Worm (Caenorhabditis elegans) whole organism, L4 larva: Measurements from ENCODE around the gene eak-7.

Experiments used
- D1046.2 ChIP-seq: fragments of 200-800 bp; sonication (Bioruptor generic); IDR thresholded peaks from 2 replicates; pipeline ENCODE4 v1.3.6; 2022; ENCODE audit warnings: missing genetic modification characterization, missing compliant biosample characterization
- F26F4.8 ChIP-seq: fragments of 200-800 bp; sonication (Bioruptor generic); conservative IDR thresholded peaks from 2 replicates; pipeline ENCODE4 v1.3.6; 2022; ENCODE audit warnings: missing genetic modification characterization, missing compliant biosample characterization
- F44E2.7 ChIP-seq: fragments of 200-800 bp; sonication (Bioruptor generic); IDR thresholded peaks from 2 replicates; pipeline ENCODE4 v2.1.2; 2022; ENCODE audit warnings: missing genetic modification characterization, missing compliant biosample characterization
- R02D3.7 ChIP-seq: fragments of 150-350 bp; sonication (generic microtip); optimal IDR thresholded peaks from 3 replicates; lab custom pipeline; 2014; ENCODE audit warnings: missing biosample characterization, missing genetic modification characterization
- T20F7.1 ChIP-seq: fragments of 200-800 bp; sonication (Bioruptor generic); optimal IDR thresholded peaks from 2 replicates; lab custom pipeline; 2018; ENCODE audit warnings: mild to moderate bottlenecking, missing genetic modification characterization, missing compliant biosample characterization
- T26A8.4 ChIP-seq: fragments of 200-800 bp; sonication (Bioruptor generic); IDR thresholded peaks from 2 replicates; pipeline ENCODE4 v1.3.6; 2022; ENCODE audit warnings: missing genetic modification characterization, missing compliant biosample characterization
- Y48G9A.11 ChIP-seq: fragments of 200-800 bp; sonication (Bioruptor generic); IDR thresholded peaks from 2 replicates; pipeline ENCODE4 v1.3.6; 2022; ENCODE audit warnings: missing genetic modification reagents, missing genetic modification characterization, missing compliant biosample characterization
- Y75B8A.6 ChIP-seq: fragments of 200-800 bp; sonication (Bioruptor generic); IDR thresholded peaks from 2 replicates; pipeline ENCODE4 v1.3.6; 2022; ENCODE audit warnings: missing genetic modification reagents, missing genetic modification characterization, missing compliant biosample characterization
- ZK337.2 ChIP-seq: fragments of 200-800 bp; sonication (Bioruptor generic); IDR thresholded peaks from 2 replicates; pipeline ENCODE4 v1.3.6; 2022; ENCODE audit warnings: missing genetic modification reagents, missing genetic modification characterization, missing compliant biosample characterization
- ZK546.5 ChIP-seq, 2 experiments: sonication (generic microtip); optimal IDR thresholded peaks; 2 replicates each; lab custom pipeline; 2017; ENCODE audit warnings: missing biosample characterization in 2 of 2, missing genetic modification characterization in 2 of 2
- aha-1 ChIP-seq: fragments of 150-350 bp; peaks from one replicate; lab custom pipeline; 2014; ENCODE audit warnings: missing biosample characterization, missing genetic modification characterization
- aly-2 ChIP-seq: sonication (generic microtip); optimal IDR thresholded peaks from 2 replicates; lab custom pipeline; 2018; ENCODE audit warnings: missing biosample characterization, missing genetic modification characterization
- arid-1 ChIP-seq: fragments of 200-800 bp; sonication (Bioruptor generic); conservative IDR thresholded peaks from 2 replicates; pipeline ENCODE4 v1.3.6; 2022; ENCODE audit warnings: missing genetic modification reagents, missing genetic modification characterization, missing compliant biosample characterization
- ceh-20 ChIP-seq: fragments of 200-800 bp; sonication (Bioruptor generic); IDR thresholded peaks from 2 replicates; pipeline ENCODE4 v1.3.6; 2022; ENCODE audit warnings: missing genetic modification reagents, missing genetic modification characterization, missing compliant biosample characterization
- ceh-28 ChIP-seq: fragments of 150-350 bp; optimal IDR thresholded peaks from 2 replicates; lab custom pipeline; 2014; ENCODE audit warnings: missing biosample characterization, missing genetic modification reagents, missing genetic modification characterization
- ceh-44 ChIP-seq: fragments of 200-800 bp; sonication (Bioruptor generic); IDR thresholded peaks from 2 replicates; pipeline ENCODE4 v1.3.6; 2022; ENCODE audit warnings: missing genetic modification reagents, missing genetic modification characterization, missing compliant biosample characterization
- ceh-62 ChIP-seq: sonication (generic microtip); optimal IDR thresholded peaks from 2 replicates; lab custom pipeline; 2017; ENCODE audit warnings: missing biosample characterization, missing genetic modification characterization
- daf-12 ChIP-seq: fragments of 150-350 bp; optimal IDR thresholded peaks from 2 replicates; lab custom pipeline; 2014; ENCODE audit warnings: missing biosample characterization, missing genetic modification reagents, missing genetic modification characterization
- daf-16 ChIP-seq, 3 experiments: sonication (generic microtip); optimal IDR thresholded peaks; 2 replicates each; lab custom pipeline; 2016 to 2017; ENCODE audit warnings: missing genetic modification characterization in 3 of 3, missing genetic modification reagents in 3 of 3, mild to moderate bottlenecking in 2 of 3, missing compliant biosample characterization in 2 of 3, missing biosample characterization in 1 of 3, moderate library complexity in 1 of 3
- daf-19 ChIP-seq: fragments of 200-800 bp; sonication (Bioruptor generic); conservative IDR thresholded peaks from 2 replicates; pipeline ENCODE4 v1.3.6; 2022; ENCODE audit warnings: missing genetic modification characterization, missing compliant biosample characterization
- dmd-9 ChIP-seq: fragments of 200-800 bp; sonication (Bioruptor generic); IDR thresholded peaks from 2 replicates; pipeline ENCODE4 v1.3.6; 2022; ENCODE audit warnings: missing genetic modification reagents, missing genetic modification characterization, missing compliant biosample characterization
- duxl-1 ChIP-seq: sonication (generic microtip); optimal IDR thresholded peaks from 2 replicates; lab custom pipeline; 2016; ENCODE audit warnings: mild to moderate bottlenecking, missing genetic modification characterization, moderate library complexity, missing compliant biosample characterization; ENCODE audit not compliant: poor library complexity
- egl-27 ChIP-seq: sonication (generic microtip); optimal IDR thresholded peaks from 3 replicates; lab custom pipeline; 2017; ENCODE audit warnings: missing biosample characterization, missing genetic modification reagents, missing genetic modification characterization
- egl-43 ChIP-seq: fragments of 200-800 bp; sonication (Bioruptor generic); IDR thresholded peaks from 2 replicates; pipeline ENCODE4 v1.3.6; 2022; ENCODE audit warnings: missing genetic modification reagents, missing genetic modification characterization, missing compliant biosample characterization
- fkh-10 ChIP-seq: fragments of 150-350 bp; optimal IDR thresholded peaks from 2 replicates; lab custom pipeline; 2014; ENCODE audit warnings: missing biosample characterization, missing genetic modification reagents, missing genetic modification characterization
- fos-1 ChIP-seq: fragments of 150-350 bp; optimal IDR thresholded peaks from 2 replicates; lab custom pipeline; 2014; ENCODE audit warnings: missing biosample characterization, missing genetic modification characterization
- hlh-30 ChIP-seq: sonication (generic microtip); optimal IDR thresholded peaks from 2 replicates; lab custom pipeline; 2017; ENCODE audit warnings: antibody characterized with exemption, mild to moderate bottlenecking, missing genetic modification characterization, missing compliant biosample characterization; ENCODE audit not compliant: insufficient read depth
- hmg-1.1 ChIP-seq: fragments of 200-800 bp; sonication (Bioruptor generic); IDR thresholded peaks from 2 replicates; pipeline ENCODE4 v1.3.6; 2022; ENCODE audit warnings: missing genetic modification reagents, missing genetic modification characterization, missing compliant biosample characterization
- lin-1 ChIP-seq: fragments of 200-800 bp; sonication (Bioruptor generic); IDR thresholded peaks from 2 replicates; pipeline ENCODE4 v1.3.6; 2022; ENCODE audit warnings: missing genetic modification reagents, missing genetic modification characterization, missing compliant biosample characterization
- lin-15B ChIP-seq: fragments of 150-350 bp; sonication (generic microtip); optimal IDR thresholded peaks from 3 replicates; lab custom pipeline; 2014; ENCODE audit warnings: missing biosample characterization, missing genetic modification characterization
- lin-29 ChIP-seq: fragments of 200-800 bp; sonication (Bioruptor generic); IDR thresholded peaks from 2 replicates; pipeline ENCODE4 v1.3.6; 2022; ENCODE audit warnings: missing genetic modification reagents, missing genetic modification characterization, missing compliant biosample characterization
- madf-9 ChIP-seq: fragments of 200-800 bp; sonication (Bioruptor generic); conservative IDR thresholded peaks from 2 replicates; pipeline ENCODE4 v1.3.6; 2022; ENCODE audit warnings: missing genetic modification reagents, missing genetic modification characterization, missing compliant biosample characterization
- mdt-29 ChIP-seq: fragments of 200-800 bp; sonication (Bioruptor generic); IDR thresholded peaks from 2 replicates; pipeline ENCODE4 v1.3.6; 2022; ENCODE audit warnings: missing genetic modification reagents, missing genetic modification characterization, missing compliant biosample characterization
- mep-1 ChIP-seq: fragments of 150-350 bp; sonication (generic microtip); optimal IDR thresholded peaks from 3 replicates; lab custom pipeline; 2014; ENCODE audit warnings: missing biosample characterization, missing genetic modification characterization
- mes-2 ChIP-seq: sonication (generic microtip); optimal IDR thresholded peaks from 2 replicates; lab custom pipeline; 2016; ENCODE audit warnings: missing genotype, mild to moderate bottlenecking, missing genetic modification characterization, missing compliant biosample characterization; ENCODE audit not compliant: poor library complexity, severe bottlenecking
- mxl-2 ChIP-seq: fragments of 200-800 bp; sonication (Bioruptor generic); conservative IDR thresholded peaks from 2 replicates; pipeline ENCODE4 v1.3.6; 2022; ENCODE audit warnings: missing genetic modification reagents, missing genetic modification characterization, missing compliant biosample characterization
- mxl-3 ChIP-seq: fragments of 200-800 bp; sonication (Bioruptor generic); optimal IDR thresholded peaks from 2 replicates; lab custom pipeline; 2018; ENCODE audit warnings: mild to moderate bottlenecking, missing genetic modification characterization, missing compliant biosample characterization
- nhr-10 ChIP-seq: fragments of 150-350 bp; optimal IDR thresholded peaks from 2 replicates; lab custom pipeline; 2014; ENCODE audit warnings: missing biosample characterization, missing genetic modification characterization
- nhr-41 ChIP-seq: fragments of 200-800 bp; sonication (Bioruptor generic); IDR thresholded peaks from 2 replicates; pipeline ENCODE4 v1.3.6; 2022; ENCODE audit warnings: missing genetic modification reagents, missing genetic modification characterization, missing compliant biosample characterization
- nhr-48 ChIP-seq: sonication (generic microtip); optimal IDR thresholded peaks from 2 replicates; lab custom pipeline; 2016; ENCODE audit warnings: mild to moderate bottlenecking, missing genetic modification characterization, missing compliant biosample characterization
- nhr-6 ChIP-seq: fragments of 150-350 bp; optimal IDR thresholded peaks from 2 replicates; lab custom pipeline; 2014; ENCODE audit warnings: missing biosample characterization, missing genetic modification characterization
- nhr-76 ChIP-seq: fragments of 150-350 bp; optimal IDR thresholded peaks from 2 replicates; lab custom pipeline; 2014; ENCODE audit warnings: missing biosample characterization, missing genetic modification characterization
- php-3 ChIP-seq: fragments of 200-800 bp; sonication (Bioruptor generic); IDR thresholded peaks from 2 replicates; pipeline ENCODE4 v1.3.6; 2022; ENCODE audit warnings: missing genetic modification reagents, missing genetic modification characterization, missing compliant biosample characterization
- pqm-1 ChIP-seq: sonication (generic microtip); optimal IDR thresholded peaks from 2 replicates; lab custom pipeline; 2017; ENCODE audit warnings: missing biosample characterization, missing genetic modification characterization
- snpc-4 ChIP-seq: fragments of 150-350 bp; optimal IDR thresholded peaks from 2 replicates; lab custom pipeline; 2014; ENCODE audit warnings: missing biosample characterization, missing genetic modification characterization
- spr-3 ChIP-seq: fragments of 200-800 bp; sonication (Bioruptor generic); optimal IDR thresholded peaks from 2 replicates; lab custom pipeline; 2018; ENCODE audit warnings: mild to moderate bottlenecking, missing genetic modification characterization, missing compliant biosample characterization
- vab-7 ChIP-seq: fragments of 200-800 bp; sonication (Bioruptor generic); IDR thresholded peaks from 2 replicates; pipeline ENCODE4 v1.3.6; 2022; ENCODE audit warnings: missing genetic modification reagents, missing genetic modification characterization, missing compliant biosample characterization
- zag-1 ChIP-seq: fragments of 150-350 bp; optimal IDR thresholded peaks from 2 replicates; lab custom pipeline; 2014; ENCODE audit warnings: missing biosample characterization, missing genetic modification characterization
- zfp-2 ChIP-seq: sonication (generic microtip); optimal IDR thresholded peaks from 2 replicates; lab custom pipeline; 2016; ENCODE audit warnings: mild to moderate bottlenecking, missing genetic modification characterization, missing compliant biosample characterization
- zip-11 ChIP-seq: fragments of 200-800 bp; sonication (Bioruptor generic); IDR thresholded peaks from 2 replicates; pipeline ENCODE4 v1.3.6; 2022; ENCODE audit warnings: missing genetic modification characterization, missing compliant biosample characterization
- zip-2 ChIP-seq: fragments of 150-350 bp; optimal IDR thresholded peaks from 2 replicates; lab custom pipeline; 2014; ENCODE audit warnings: missing biosample characterization, missing genetic modification characterization
- ztf-7 ChIP-seq: fragments of 150-350 bp; optimal IDR thresholded peaks from 2 replicates; lab custom pipeline; 2014; ENCODE audit warnings: missing biosample characterization, missing genetic modification characterization

Gene eak-7

DNA sequence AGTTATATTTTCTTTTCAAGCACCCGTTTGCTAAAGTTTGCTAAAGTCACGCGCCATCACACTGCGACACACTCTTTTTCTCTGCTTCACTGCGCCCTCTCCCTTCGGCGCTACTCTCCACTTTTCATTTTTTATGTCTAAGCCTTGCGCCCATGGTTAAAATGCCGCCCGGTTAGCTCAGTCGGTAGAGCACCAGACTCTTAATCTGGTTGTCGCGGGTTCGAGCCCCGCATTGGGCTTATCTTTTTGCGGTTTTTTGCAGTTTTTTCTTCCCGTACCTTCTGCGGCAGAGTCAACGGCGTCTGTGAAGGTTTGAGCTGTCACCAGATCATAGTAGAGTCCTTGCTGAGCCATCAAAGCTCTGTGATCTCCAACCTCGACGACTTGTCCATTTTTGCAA is 28.8 kb upstream of the eak-7 start (continued):
- TF ChIP-seq D1046.2 (GFP tag; lab: Robert Waterston, UW) = peak; percentile 90
- no peak for TF ChIP-seq aly-2
- TF ChIP-seq mdt-29 (GFP tag; lab: Robert Waterston, UW) = peak; percentile 80; the same call in 1 of the 2 replicates
- peak; percentile 50 for TF ChIP-seq nhr-48 (tag; lab: Kevin White, UChicago)
- no peak for TF ChIP-seq Y75B8A.6
- peak; percentile 10 for TF ChIP-seq ztf-7 (tag; lab: Kevin White, UChicago)
- TF ChIP-seq F26F4.8 (GFP tag; lab: Robert Waterston, UW) = peak; percentile 79
- no peak for TF ChIP-seq zip-2 (tag; lab: Kevin White, UChicago)
- peak; percentile 60 for TF ChIP-seq T20F7.1 (GFP tag; lab: Kevin White, UChicago)
- peak; percentile 74 for TF ChIP-seq spr-3 (GFP tag; lab: Kevin White, UChicago)
- peak; percentile 74; the same call in 1 of the 2 replicates for TF ChIP-seq ceh-44
- no peak for TF ChIP-seq R02D3.7 (tag; lab: Kevin White, UChicago)
- TF ChIP-seq daf-19 (GFP tag; lab: Robert Waterston, UW) = no peak
- no peak for TF ChIP-seq nhr-76 (tag; lab: Kevin White, UChicago)
- no peak for TF ChIP-seq snpc-4 (tag; lab: Kevin White, UChicago)
- peak; percentile 45 for TF ChIP-seq duxl-1 (tag; lab: Kevin White, UChicago)
- TF ChIP-seq egl-43 (GFP tag; lab: Robert Waterston, UW) = peak; percentile 97
- no peak for TF ChIP-seq nhr-10 (tag; lab: Kevin White, UChicago)
- no peak for TF ChIP-seq lin-15B
- no peak for TF ChIP-seq zag-1 (tag; lab: Kevin White, UChicago)
- TF ChIP-seq mxl-2 = peak; percentile 62
- TF ChIP-seq mes-2 (tag; lab: Kevin White, UChicago) = peak; percentile 85
- peak; percentile 46 for TF ChIP-seq mxl-3
- TF ChIP-seq lin-29 = peak; percentile 43; the same call in 1 of the 2 replicates
- peak; percentile 99 for TF ChIP-seq aha-1 (tag; lab: Kevin White, UChicago)
- peak; percentile 95 for TF ChIP-seq hlh-30 (tag; lab: Kevin White, UChicago)
- no peak for TF ChIP-seq ceh-28 (tag; lab: Kevin White, UChicago)
- peak; percentile 56 for TF ChIP-seq Y48G9A.11 (GFP tag; lab: Robert Waterston, UW)
- peak; percentile 97 for TF ChIP-seq hmg-1.1
- TF ChIP-seq zfp-2 = peak; percentile 44
- peak; percentile 72; the same call in 1 of the 2 replicates for TF ChIP-seq F44E2.7 (GFP tag; lab: Robert Waterston, UW)
- peak; percentile 93 for TF ChIP-seq vab-7 (GFP tag; lab: Robert Waterston, UW)
- peak; percentile 79 for TF ChIP-seq T26A8.4 (GFP tag; lab: Robert Waterston, UW)
- TF ChIP-seq ZK337.2 (GFP tag; lab: Robert Waterston, UW) = peak; percentile 37; the same call in 1 of the 2 replicates
- peak; percentile 84 for TF ChIP-seq dmd-9
- peak; percentile 74 for TF ChIP-seq lin-1
- TF ChIP-seq zip-11 (GFP tag; lab: Robert Waterston, UW) = no peak
- no peak for TF ChIP-seq daf-12
- peak; percentile 78 for TF ChIP-seq ceh-20 (GFP tag; lab: Robert Waterston, UW)
- peak; percentile 77 for TF ChIP-seq madf-9 (GFP tag; lab: Robert Waterston, UW)
- no peak for TF ChIP-seq nhr-41
- no peak for TF ChIP-seq egl-27 (tag; lab: Kevin White, UChicago)
- no peak for TF ChIP-seq pqm-1
- no peak for TF ChIP-seq ZK546.5 (tag; optimal IDR thresholded peaks at IDR 0.05; lab: Kevin White, UChicago)
- TF ChIP-seq fkh-10 = peak; percentile 26
- peak; percentile 67 for TF ChIP-seq php-3 (GFP tag; lab: Robert Waterston, UW)
- no peak for TF ChIP-seq ceh-62 (tag; lab: Kevin White, UChicago)
- no peak for TF ChIP-seq fos-1 (tag; lab: Kevin White, UChicago)
- peak; percentile 87 for TF ChIP-seq arid-1 (GFP tag; lab: Robert Waterston, UW)
- peak; percentile 75 for TF ChIP-seq mep-1
- TF ChIP-seq daf-16 (GFP tag; optimal IDR thresholded peaks at IDR 0.05; lab: Kevin White, UChicago) = peak in 1 of 2 experiments; percentile 69
- TF ChIP-seq daf-16 (tag; optimal IDR thresholded peaks at IDR 0.05; lab: Kevin White, UChicago) = peak; percentile 48
- TF ChIP-seq nhr-6 = no peak
